Fruit fly (Drosophila melanogaster) whole organism, embryonic: ENCODE measurements around the gene CG4653.

Source experiments
- B-H2 ChIP-seq: fragments of 200-800 bp; sonication (Bioruptor generic); optimal IDR thresholded peaks from 2 replicates; lab custom pipeline; 2018; ENCODE audit warnings: missing biosample characterization, mild to moderate bottlenecking, missing genetic modification characterization
- CG10565 ChIP-seq: fragments of 200-800 bp; sonication (Bioruptor generic); optimal IDR thresholded peaks from 3 replicates; lab custom pipeline; 2016; ENCODE audit warnings: missing biosample characterization, mild to moderate bottlenecking, missing genetic modification characterization
- Side ChIP-seq: fragments of 200-800 bp; sonication (Bioruptor generic); optimal IDR thresholded peaks from 2 replicates; lab custom pipeline; 2016; ENCODE audit warnings: missing biosample characterization, missing genetic modification characterization
- gsb ChIP-seq: fragments of 200-800 bp; sonication (Bioruptor generic); IDR thresholded peaks from 2 replicates; pipeline ENCODE4 v1.3.6; 2022; ENCODE audit warnings: missing biosample characterization, missing genetic modification characterization

DNA sequence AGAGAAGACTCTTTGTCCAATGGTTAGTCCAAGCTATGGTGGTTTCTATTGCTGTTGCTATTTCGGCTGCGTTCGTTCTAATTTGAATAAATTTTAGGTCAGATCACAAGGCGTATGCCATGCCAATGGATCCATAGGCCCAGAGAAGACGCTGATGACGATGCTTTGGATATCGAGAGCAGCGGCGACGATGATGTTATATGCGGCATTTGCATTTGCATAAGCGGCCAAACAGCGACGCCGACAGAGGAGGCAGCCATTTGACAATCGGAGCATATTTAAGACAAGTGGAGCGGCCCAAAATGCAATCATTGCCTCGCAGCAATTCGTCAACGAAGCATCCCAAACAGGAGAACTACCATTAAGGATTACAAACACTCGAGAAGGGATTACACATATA is 30.8 kb downstream of the CG4653 start, which contains the start of gene TwdlY:
- TF ChIP-seq CG10565 (no peak), Side (no peak), B-H2 (GFP tag; lab: Kevin White, UChicago) (no peak), gsb (GFP tag; lab: Robert Waterston, UW) (no peak)
